Worm (Caenorhabditis elegans): ENCODE data around the gene nmat-1.

Gene nmat-1

ce11 chrX:11965663-11966304, 52.1 kb downstream of the nmat-1 start, which contains the start of gene sams-1:
Gene sams-1 (plus strand): TSS chrX:11965962.
- peak; percentile 4 for TF ChIP-seq rnt-1 (tag; optimal IDR thresholded peaks at IDR 0.05)
- no peak for TF ChIP-seq fkh-10 (GFP tag; optimal IDR thresholded peaks at IDR 0.05)
- no peak for TF ChIP-seq pha-4 (tag; optimal IDR thresholded peaks at IDR 0.05)
- no peak for TF ChIP-seq ceh-9 (tag; optimal IDR thresholded peaks at IDR 0.05)
- TF ChIP-seq pax-1 (tag; optimal IDR thresholded peaks at IDR 0.05), result no peak
- no peak for TF ChIP-seq fax-1 (tag; optimal IDR thresholded peaks at IDR 0.05)
- no peak for TF ChIP-seq zip-5 (tag; optimal IDR thresholded peaks at IDR 0.05)
- no peak for TF ChIP-seq Y22D7AL.16 (tag; optimal IDR thresholded peaks at IDR 0.05)
- TF ChIP-seq F13H6.1 (tag; optimal IDR thresholded peaks at IDR 0.05), result no peak
- TF ChIP-seq sox-4 (tag; optimal IDR thresholded peaks at IDR 0.05), result no peak
- TF ChIP-seq ceh-48 (tag; optimal IDR thresholded peaks at IDR 0.05), result no peak
- peak; percentile 46 for TF ChIP-seq nfya-1 (tag; optimal IDR thresholded peaks at IDR 0.05)
- TF ChIP-seq pag-3 (tag; optimal IDR thresholded peaks at IDR 0.05; ENCODE audit: borderline replicate concordance), result no peak

ce11 chrX:11965163-11965562, 52.7 kb downstream of the nmat-1 start:
- TF ChIP-seq hlh-15 (tag; optimal IDR thresholded peaks at IDR 0.05) (no peak), ahr-1 (tag; optimal IDR thresholded peaks at IDR 0.05) (no peak), pqm-1 (tag; optimal IDR thresholded peaks at IDR 0.05) (no peak), pha-2 (tag; optimal IDR thresholded peaks at IDR 0.05) (no peak), tbx-7 (tag; optimal IDR thresholded peaks at IDR 0.05) (no peak), unc-86 (tag; optimal IDR thresholded peaks at IDR 0.05) (no peak), npax-4 (tag; optimal IDR thresholded peaks at IDR 0.05) (no peak), ceh-18 (tag; optimal IDR thresholded peaks at IDR 0.05) (no peak), F13H6.1 (tag; optimal IDR thresholded peaks at IDR 0.05) (no peak)

ce11 chrX:11964555-11964954, 53.3 kb downstream of the nmat-1 start:
- TF ChIP-seq hlh-13 (GFP tag; optimal IDR thresholded peaks at IDR 0.05) (no peak), nhr-11 (tag; optimal IDR thresholded peaks at IDR 0.05) (no peak), fax-1 (tag; optimal IDR thresholded peaks at IDR 0.05) (no peak), C08G9.2 (tag; optimal IDR thresholded peaks at IDR 0.05) (no peak), pat-9 (tag; optimal IDR thresholded peaks at IDR 0.05) (no peak), tbx-2 (tag; optimal IDR thresholded peaks at IDR 0.05) (no peak), elt-4 (tag; optimal IDR thresholded peaks at IDR 0.05) (no peak), hlh-8 (tag; optimal IDR thresholded peaks at IDR 0.05) (no peak), ceh-45 (GFP tag; IDR thresholded peaks at IDR 0.05) (no peak), ttx-3 (tag; optimal IDR thresholded peaks at IDR 0.05) (no peak), pha-2 (tag; optimal IDR thresholded peaks at IDR 0.05) (no peak), lim-6 (tag; optimal IDR thresholded peaks at IDR 0.05) (no peak), ceh-31 (tag; optimal IDR thresholded peaks at IDR 0.05) (no peak), lin-11 (tag; optimal IDR thresholded peaks at IDR 0.05) (no peak), che-1 (tag; optimal IDR thresholded peaks at IDR 0.05) (no peak), ama-1 (optimal IDR thresholded peaks at IDR 0.05) (no peak), unc-86 (tag; optimal IDR thresholded peaks at IDR 0.05) (no peak), pax-1 (tag; optimal IDR thresholded peaks at IDR 0.05) (no peak), unc-42 (tag; optimal IDR thresholded peaks at IDR 0.05) (no peak)
